Fruit fly (Drosophila melanogaster): ENCODE measurements around the gene CG14907.

Gene CG14907

dm6 chr3R:16624750-16625549, 27.2 kb downstream of the CG14907 start, which contains the start of gene Fas1 (continued):
- no peak for TF ChIP-seq Hr78 (GFP tag; optimal IDR thresholded peaks at IDR 0.05)
- peak; percentile 23 for TF ChIP-seq CG7987 (GFP tag; optimal IDR thresholded peaks at IDR 0.05)
- TF ChIP-seq Pdp1 (GFP tag; optimal IDR thresholded peaks at IDR 0.05) = peak in 1 of 2 experiments; percentile 83
- TF ChIP-seq Optix (GFP tag; IDR thresholded peaks at IDR 0.05) = 0 out of 3 replicates have a peak, but pooled peaks have one; percentile 15
- no peak for TF ChIP-seq Mrtf (GFP tag; IDR thresholded peaks at IDR 0.05)
- peak; percentile 53 for TF ChIP-seq CG17186 (GFP tag; optimal IDR thresholded peaks at IDR 0.05)
- no peak for TF ChIP-seq ken (GFP tag; IDR thresholded peaks at IDR 0.05)
- no peak for TF ChIP-seq CG18262 (tag; optimal IDR thresholded peaks at IDR 0.05)
- no peak for TF ChIP-seq CG10321 (GFP tag; IDR thresholded peaks at IDR 0.05)
- no peak for TF ChIP-seq CG7745 (tag; optimal IDR thresholded peaks at IDR 0.05)
- TF ChIP-seq CG8281 (tag; optimal IDR thresholded peaks at IDR 0.05) = no peak
- TF ChIP-seq pros (GFP tag; optimal IDR thresholded peaks at IDR 0.05) = peak; percentile 31
- no peak for TF ChIP-seq nau (GFP tag; optimal IDR thresholded peaks at IDR 0.05)
- TF ChIP-seq CTCF (GFP tag; optimal IDR thresholded peaks at IDR 0.05) = peak; percentile 82
- TF ChIP-seq Nf-YA (GFP tag; IDR thresholded peaks at IDR 0.05) = 0 out of 2 replicates have a peak, but pooled peaks have one; percentile 16
- TF ChIP-seq Dref (GFP tag; IDR thresholded peaks at IDR 0.05) = peak; percentile 74
- peak; percentile 8 for TF ChIP-seq CG17829 (tag; optimal IDR thresholded peaks at IDR 0.05)
- peak; percentile 16 for TF ChIP-seq CG13296 (GFP tag; optimal IDR thresholded peaks at IDR 0.05)
- TF ChIP-seq Dad (GFP tag; optimal IDR thresholded peaks at IDR 0.05) = no peak
- no peak for TF ChIP-seq CG14014 (GFP tag; IDR thresholded peaks at IDR 0.05)
- no peak for TF ChIP-seq CG2889 (GFP tag; IDR thresholded peaks at IDR 0.05)
- no peak for TF ChIP-seq HHEX (GFP tag; optimal IDR thresholded peaks at IDR 0.05)
- TF ChIP-seq Trl (optimal IDR thresholded peaks at IDR 0.05) = no peak
- no peak for TF ChIP-seq Trl (GFP tag; optimal IDR thresholded peaks at IDR 0.05)
- TF ChIP-seq fd96Cb (tag; optimal IDR thresholded peaks at IDR 0.05) = no peak
- TF ChIP-seq gfzf (GFP tag; optimal IDR thresholded peaks at IDR 0.05) = peak; percentile 40
- TF ChIP-seq CG12769 (tag; optimal IDR thresholded peaks at IDR 0.05) = no peak
- TF ChIP-seq bbx (GFP tag; IDR thresholded peaks at IDR 0.05; ENCODE audit: partially characterized antibody) = peak; percentile 79
- TF ChIP-seq peb (GFP tag; IDR thresholded peaks at IDR 0.05) = no peak
- no peak for TF ChIP-seq bab2 (GFP tag; optimal IDR thresholded peaks at IDR 0.05)
- no peak for TF ChIP-seq CG13424 (tag; optimal IDR thresholded peaks at IDR 0.05)
- TF ChIP-seq insv (GFP tag; optimal IDR thresholded peaks at IDR 0.05) = no peak
- TF ChIP-seq CG2116 (GFP tag; optimal IDR thresholded peaks at IDR 0.05) = peak; percentile 99
- peak; percentile 71 for TF ChIP-seq Scr (GFP tag; IDR thresholded peaks at IDR 0.05; ENCODE audit: partially characterized antibody)
- TF ChIP-seq aop (GFP tag; IDR thresholded peaks at IDR 0.05) = no peak
- peak; percentile 71 for TF ChIP-seq amos (GFP tag; IDR thresholded peaks at IDR 0.05; ENCODE audit: partially characterized antibody)
- TF ChIP-seq pan (optimal IDR thresholded peaks at IDR 0.05) = no peak
- TF ChIP-seq pan (GFP tag; optimal IDR thresholded peaks at IDR 0.05 in 1 of 2, IDR thresholded peaks at IDR 0.05 in 1 of 2) = no peak
- TF ChIP-seq CG11560 (tag; IDR thresholded peaks at IDR 0.05) = no peak
- no peak for TF ChIP-seq Ptx1 (GFP tag; IDR thresholded peaks at IDR 0.05)
- TF ChIP-seq slp2 (GFP tag; optimal IDR thresholded peaks at IDR 0.05) = no peak
- no peak for TF ChIP-seq mam (GFP tag; optimal IDR thresholded peaks at IDR 0.05)
- peak; percentile 95 for TF ChIP-seq CG31365 (tag; optimal IDR thresholded peaks at IDR 0.05)
- no peak for TF ChIP-seq CG1529 (GFP tag; optimal IDR thresholded peaks at IDR 0.05)
- peak; percentile 45 for TF ChIP-seq MESR4 (GFP tag; optimal IDR thresholded peaks at IDR 0.05)
- TF ChIP-seq CG17361 (GFP tag; IDR thresholded peaks at IDR 0.05) = no peak
- TF ChIP-seq ci (GFP tag; IDR thresholded peaks at IDR 0.05) = peak; percentile 65; the same call in 1 of the 3 replicates
- TF ChIP-seq ewg (GFP tag; optimal IDR thresholded peaks at IDR 0.05) = no peak
- TF ChIP-seq Kr (GFP tag; optimal IDR thresholded peaks at IDR 0.05) = no peak
- peak; percentile 70 for TF ChIP-seq CG14710 (tag; optimal IDR thresholded peaks at IDR 0.05)

All from whole organism, embryonic.